Worm (Caenorhabditis elegans) whole organism, L3 larva: Measurements from ENCODE around the gene kin-5.

Experiments
- ZK546.5 ChIP-seq: sonication (generic microtip); optimal IDR thresholded peaks from 2 replicates; lab custom pipeline; 2017; ENCODE audit warnings: missing biosample characterization, missing genetic modification characterization
- egl-27 ChIP-seq: sonication (generic microtip); optimal IDR thresholded peaks from 4 replicates; lab custom pipeline; 2017; ENCODE audit warnings: missing biosample characterization, missing genetic modification reagents, missing genetic modification characterization
- elt-2 ChIP-seq: sonication (generic microtip); optimal IDR thresholded peaks from 2 replicates; lab custom pipeline; 2016; ENCODE audit warnings: missing genetic modification reagents, mild to moderate bottlenecking, missing genetic modification characterization, missing compliant biosample characterization
- elt-3 ChIP-seq, 3 experiments: fragments of 150-350 bp in 1 of 3; sonication (generic microtip) in 2 of 3; optimal IDR thresholded peaks; 2 replicates in 2 of 3; 4 replicates in 1 of 3; lab custom pipeline; 2014 to 2017; ENCODE audit warnings: missing biosample characterization in 3 of 3, missing genetic modification characterization in 3 of 3
- eor-1 ChIP-seq, 2 experiments: fragments of 150-350 bp; optimal IDR thresholded peaks; 2 replicates each; lab custom pipeline; 2014 to 2018; ENCODE audit warnings: missing biosample characterization in 2 of 2, missing genetic modification characterization in 2 of 2
- fkh-2 ChIP-seq: fragments of 150-350 bp; optimal IDR thresholded peaks from 2 replicates; lab custom pipeline; 2014; ENCODE audit warnings: missing biosample characterization, missing genetic modification reagents, missing genetic modification characterization
- lin-39 ChIP-seq: fragments of 150-350 bp; optimal IDR thresholded peaks from 2 replicates; lab custom pipeline; 2018; ENCODE audit warnings: missing biosample characterization, missing genetic modification reagents, missing genetic modification characterization
- mdl-1 ChIP-seq: fragments of 150-350 bp; optimal IDR thresholded peaks from 2 replicates; lab custom pipeline; 2014; ENCODE audit warnings: missing biosample characterization, missing genetic modification characterization
- nhr-76 ChIP-seq: fragments of 150-350 bp; sonication (generic microtip); optimal IDR thresholded peaks from 5 replicates; lab custom pipeline; 2014; ENCODE audit warnings: missing biosample characterization, missing genetic modification characterization
- skn-1 ChIP-seq: fragments of 150-350 bp; optimal IDR thresholded peaks from 2 replicates; lab custom pipeline; 2014; ENCODE audit warnings: missing biosample characterization, missing genetic modification characterization
- snpc-4 ChIP-seq: fragments of 150-350 bp; optimal IDR thresholded peaks from 2 replicates; lab custom pipeline; 2014; ENCODE audit warnings: missing biosample characterization, missing genetic modification characterization

DNA sequence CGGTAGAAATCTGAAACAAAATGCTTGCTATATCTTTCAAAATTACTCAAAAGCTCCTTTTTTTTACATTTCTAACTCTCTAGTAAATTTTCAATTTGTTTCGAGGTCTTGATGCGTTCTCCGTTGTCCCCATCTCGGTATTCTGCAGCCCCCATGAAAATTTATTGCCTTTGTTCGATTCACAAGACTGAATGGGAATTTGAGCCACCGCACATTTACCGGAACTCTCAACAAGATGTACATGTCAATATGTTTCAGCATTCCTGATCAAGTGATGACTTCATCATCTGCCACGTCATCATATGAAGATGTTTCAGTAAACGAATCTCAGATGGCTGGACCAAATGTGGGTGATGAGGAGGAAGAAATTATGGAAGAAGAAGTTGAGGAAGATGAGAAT is 48.6 kb downstream of the kin-5 start:
- TF ChIP-seq fkh-2 (tag; lab: Kevin White, UChicago): no peak
- no peak for TF ChIP-seq ZK546.5 (tag; lab: Kevin White, UChicago)
- TF ChIP-seq nhr-76: no peak
- no peak for TF ChIP-seq snpc-4 (tag; lab: Kevin White, UChicago)
- TF ChIP-seq elt-2 (tag; lab: Kevin White, UChicago): no peak
- TF ChIP-seq lin-39 (tag; lab: Kevin White, UChicago): no peak
- TF ChIP-seq egl-27: no peak
- TF ChIP-seq skn-1: no peak
- no peak for TF ChIP-seq eor-1 (tag; optimal IDR thresholded peaks at IDR 0.05; lab: Kevin White, UChicago)
- no peak for TF ChIP-seq mdl-1
- no peak for TF ChIP-seq elt-3 (tag; optimal IDR thresholded peaks at IDR 0.05; lab: Kevin White, UChicago)
